Worm (Caenorhabditis elegans) whole organism, L4 larva: ENCODE results near the gene F58G1.8.

Experiments used
- D1046.2 ChIP-seq: fragments of 200-800 bp; sonication (Bioruptor generic); IDR thresholded peaks from 2 replicates; pipeline ENCODE4 v1.3.6; 2022; ENCODE audit warnings: missing genetic modification characterization, missing compliant biosample characterization
- F10B5.3 ChIP-seq: sonication (generic microtip); optimal IDR thresholded peaks from 2 replicates; lab custom pipeline; 2016; ENCODE audit warnings: mild to moderate bottlenecking, missing genetic modification characterization, missing compliant biosample characterization
- F37D6.2 ChIP-seq: sonication (generic microtip); optimal IDR thresholded peaks from 2 replicates; lab custom pipeline; 2016; ENCODE audit warnings: mild to moderate bottlenecking, missing genetic modification characterization, missing compliant biosample characterization
- R02D3.7 ChIP-seq: fragments of 150-350 bp; sonication (generic microtip); optimal IDR thresholded peaks from 3 replicates; lab custom pipeline; 2014; ENCODE audit warnings: missing biosample characterization, missing genetic modification characterization
- T26A8.4 ChIP-seq: fragments of 200-800 bp; sonication (Bioruptor generic); IDR thresholded peaks from 2 replicates; pipeline ENCODE4 v1.3.6; 2022; ENCODE audit warnings: missing genetic modification characterization, missing compliant biosample characterization
- Y105C5A.15 ChIP-seq: fragments of 200-800 bp; sonication (Bioruptor generic); IDR thresholded peaks from 2 replicates; pipeline ENCODE4 v1.3.6; 2022; ENCODE audit warnings: missing genetic modification characterization, missing compliant biosample characterization
- Y5F2A.4 ChIP-seq: fragments of 200-800 bp; sonication (Bioruptor generic); optimal IDR thresholded peaks from 2 replicates; lab custom pipeline; 2018; ENCODE audit warnings: mild to moderate bottlenecking, missing genetic modification characterization, missing compliant biosample characterization
- ZK337.2 ChIP-seq: fragments of 200-800 bp; sonication (Bioruptor generic); IDR thresholded peaks from 2 replicates; pipeline ENCODE4 v1.3.6; 2022; ENCODE audit warnings: missing genetic modification reagents, missing genetic modification characterization, missing compliant biosample characterization
- ZK546.5 ChIP-seq, 2 experiments: sonication (generic microtip); optimal IDR thresholded peaks; 2 replicates each; lab custom pipeline; 2017; ENCODE audit warnings: missing biosample characterization in 2 of 2, missing genetic modification characterization in 2 of 2
- aha-1 ChIP-seq: fragments of 150-350 bp; peaks from one replicate; lab custom pipeline; 2014; ENCODE audit warnings: missing biosample characterization, missing genetic modification characterization
- aly-2 ChIP-seq: sonication (generic microtip); optimal IDR thresholded peaks from 2 replicates; lab custom pipeline; 2018; ENCODE audit warnings: missing biosample characterization, missing genetic modification characterization
- arid-1 ChIP-seq: fragments of 200-800 bp; sonication (Bioruptor generic); conservative IDR thresholded peaks from 2 replicates; pipeline ENCODE4 v1.3.6; 2022; ENCODE audit warnings: missing genetic modification reagents, missing genetic modification characterization, missing compliant biosample characterization
- ceh-32 ChIP-seq: sonication (generic microtip); optimal IDR thresholded peaks from 2 replicates; lab custom pipeline; 2016; ENCODE audit warnings: mild to moderate bottlenecking, missing genetic modification characterization, missing compliant biosample characterization; ENCODE audit not compliant: poor library complexity
- ceh-82 ChIP-seq: sonication (generic microtip); optimal IDR thresholded peaks from 2 replicates; lab custom pipeline; 2017; ENCODE audit warnings: missing biosample characterization, missing genetic modification characterization
- cey-2 ChIP-seq: sonication (generic microtip); optimal IDR thresholded peaks from 3 replicates; lab custom pipeline; 2017; ENCODE audit warnings: missing genetic modification characterization, mild to moderate bottlenecking, missing compliant biosample characterization, antibody characterized with exemption, borderline replicate concordance; ENCODE audit not compliant: insufficient read depth
- ctbp-1 ChIP-seq: fragments of 200-800 bp; sonication (Bioruptor generic); IDR thresholded peaks from 2 replicates; pipeline ENCODE4 v1.3.6; 2022; ENCODE audit warnings: missing genetic modification reagents, missing genetic modification characterization, missing compliant biosample characterization
- daf-12 ChIP-seq: fragments of 150-350 bp; optimal IDR thresholded peaks from 2 replicates; lab custom pipeline; 2014; ENCODE audit warnings: missing biosample characterization, missing genetic modification reagents, missing genetic modification characterization
- daf-16 ChIP-seq, 3 experiments: sonication (generic microtip); optimal IDR thresholded peaks; 2 replicates each; lab custom pipeline; 2016 to 2017; ENCODE audit warnings: missing genetic modification characterization in 3 of 3, missing genetic modification reagents in 3 of 3, mild to moderate bottlenecking in 2 of 3, missing compliant biosample characterization in 2 of 3, missing biosample characterization in 1 of 3, moderate library complexity in 1 of 3
- daf-19 ChIP-seq: fragments of 200-800 bp; sonication (Bioruptor generic); conservative IDR thresholded peaks from 2 replicates; pipeline ENCODE4 v1.3.6; 2022; ENCODE audit warnings: missing genetic modification characterization, missing compliant biosample characterization
- daf-8 ChIP-seq: fragments of 200-800 bp; sonication (Bioruptor generic); IDR thresholded peaks from 2 replicates; pipeline ENCODE4 v1.3.6; 2022; ENCODE audit warnings: missing genetic modification characterization, missing compliant biosample characterization
- dmd-6 ChIP-seq: fragments of 200-800 bp; sonication (Bioruptor generic); IDR thresholded peaks from 2 replicates; pipeline ENCODE4 v1.3.6; 2022; ENCODE audit warnings: missing genetic modification reagents, missing genetic modification characterization, missing compliant biosample characterization
- dmd-9 ChIP-seq: fragments of 200-800 bp; sonication (Bioruptor generic); IDR thresholded peaks from 2 replicates; pipeline ENCODE4 v1.3.6; 2022; ENCODE audit warnings: missing genetic modification reagents, missing genetic modification characterization, missing compliant biosample characterization
- dpl-1 ChIP-seq: fragments of 150-350 bp; optimal IDR thresholded peaks from 2 replicates; lab custom pipeline; 2014; ENCODE audit warnings: missing biosample characterization, missing genetic modification reagents, missing genetic modification characterization
- fkh-10 ChIP-seq: fragments of 150-350 bp; optimal IDR thresholded peaks from 2 replicates; lab custom pipeline; 2014; ENCODE audit warnings: missing biosample characterization, missing genetic modification reagents, missing genetic modification characterization
- hif-1 ChIP-seq, 2 experiments: sonication (generic microtip); optimal IDR thresholded peaks; 2 replicates each; lab custom pipeline; 2016 to 2017; ENCODE audit warnings: missing compliant biosample characterization in 2 of 2, missing genetic modification characterization in 2 of 2, missing genetic modification reagents in 2 of 2, missing genotype in 2 of 2, mild to moderate bottlenecking in 1 of 2
- hlh-30 ChIP-seq: sonication (generic microtip); optimal IDR thresholded peaks from 2 replicates; lab custom pipeline; 2017; ENCODE audit warnings: antibody characterized with exemption, mild to moderate bottlenecking, missing genetic modification characterization, missing compliant biosample characterization; ENCODE audit not compliant: insufficient read depth
- jun-1 ChIP-seq: fragments of 150-350 bp; optimal IDR thresholded peaks from 2 replicates; lab custom pipeline; 2014; ENCODE audit warnings: missing biosample characterization, missing genetic modification reagents, missing genetic modification characterization
- lim-7 ChIP-seq: fragments of 200-800 bp; sonication (Bioruptor generic); IDR thresholded peaks from 2 replicates; pipeline ENCODE4 v1.3.6; 2022; ENCODE audit warnings: missing genetic modification characterization, missing compliant biosample characterization
- lin-1 ChIP-seq: fragments of 200-800 bp; sonication (Bioruptor generic); IDR thresholded peaks from 2 replicates; pipeline ENCODE4 v1.3.6; 2022; ENCODE audit warnings: missing genetic modification reagents, missing genetic modification characterization, missing compliant biosample characterization
- lin-29 ChIP-seq: fragments of 200-800 bp; sonication (Bioruptor generic); IDR thresholded peaks from 2 replicates; pipeline ENCODE4 v1.3.6; 2022; ENCODE audit warnings: missing genetic modification reagents, missing genetic modification characterization, missing compliant biosample characterization
- lin-38 ChIP-seq: fragments of 200-800 bp; sonication (Bioruptor generic); IDR thresholded peaks from 2 replicates; pipeline ENCODE4 v1.3.6; 2022; ENCODE audit warnings: missing genetic modification reagents, missing genetic modification characterization, missing compliant biosample characterization
- lir-3 ChIP-seq: sonication (generic microtip); optimal IDR thresholded peaks from 2 replicates; lab custom pipeline; 2016; ENCODE audit warnings: mild to moderate bottlenecking, missing genetic modification characterization, missing compliant biosample characterization
- lsy-2 ChIP-seq, 2 experiments: fragments of 150-350 bp in 1 of 2; sonication (generic microtip) in 1 of 2; optimal IDR thresholded peaks; 2 replicates each; lab custom pipeline; 2014 to 2017; ENCODE audit warnings: missing biosample characterization in 2 of 2, missing genetic modification characterization in 2 of 2
- mes-2 ChIP-seq: sonication (generic microtip); optimal IDR thresholded peaks from 2 replicates; lab custom pipeline; 2016; ENCODE audit warnings: missing genotype, mild to moderate bottlenecking, missing genetic modification characterization, missing compliant biosample characterization; ENCODE audit not compliant: poor library complexity, severe bottlenecking
- nhr-102 ChIP-seq: sonication (generic microtip); optimal IDR thresholded peaks from 2 replicates; lab custom pipeline; 2016; ENCODE audit warnings: mild to moderate bottlenecking, missing genetic modification characterization, moderate library complexity, missing compliant biosample characterization
- nhr-25 ChIP-seq: sonication (generic microtip); optimal IDR thresholded peaks from 2 replicates; lab custom pipeline; 2017; ENCODE audit warnings: missing genetic modification characterization, mild to moderate bottlenecking, missing compliant biosample characterization, antibody characterized with exemption, moderate library complexity, borderline replicate concordance; ENCODE audit not compliant: insufficient read depth
- nhr-77 ChIP-seq: fragments of 150-350 bp; optimal IDR thresholded peaks from 2 replicates; lab custom pipeline; 2014; ENCODE audit warnings: missing biosample characterization, missing genetic modification characterization
- pha-4 ChIP-seq, 2 experiments: fragments of 150-350 bp in 1 of 2; fragments of 200-800 bp in 1 of 2; sonication (Bioruptor generic) in 1 of 2; IDR thresholded peaks in 1 of 2; optimal IDR thresholded peaks in 1 of 2; 2 replicates each; pipeline versions ENCODE4 v1.3.6 to Lab custom; 2014 to 2022; ENCODE audit warnings: missing genetic modification characterization in 2 of 2, missing genetic modification reagents in 2 of 2, missing biosample characterization in 1 of 2, missing compliant biosample characterization in 1 of 2
- pqm-1 ChIP-seq: sonication (generic microtip); optimal IDR thresholded peaks from 2 replicates; lab custom pipeline; 2017; ENCODE audit warnings: missing biosample characterization, missing genetic modification characterization
- skn-1 ChIP-seq: fragments of 150-350 bp; optimal IDR thresholded peaks from 2 replicates; lab custom pipeline; 2014; ENCODE audit warnings: missing biosample characterization, missing genetic modification characterization
- spr-3 ChIP-seq: fragments of 200-800 bp; sonication (Bioruptor generic); optimal IDR thresholded peaks from 2 replicates; lab custom pipeline; 2018; ENCODE audit warnings: mild to moderate bottlenecking, missing genetic modification characterization, missing compliant biosample characterization
- tag-97 ChIP-seq: fragments of 200-800 bp; sonication (Bioruptor generic); IDR thresholded peaks from 2 replicates; pipeline ENCODE4 v1.3.6; 2022; ENCODE audit warnings: missing genetic modification characterization, missing compliant biosample characterization
- tra-1 ChIP-seq: fragments of 200-800 bp; sonication (Bioruptor generic); IDR thresholded peaks from 2 replicates; pipeline ENCODE4 v1.3.6; 2022; ENCODE audit warnings: missing genetic modification reagents, missing genetic modification characterization, missing compliant biosample characterization
- unc-130 ChIP-seq: sonication (generic microtip); optimal IDR thresholded peaks from 2 replicates; lab custom pipeline; 2016; ENCODE audit warnings: missing genetic modification reagents, missing genetic modification characterization, missing compliant biosample characterization
- unc-62 ChIP-seq, 3 experiments: fragments of 150-350 bp in 1 of 3; sonication (generic microtip); optimal IDR thresholded peaks in 2 of 3; peaks in 1 of 3; 1 replicate in 1 of 3; 2 replicates in 2 of 3; lab custom pipeline; 2014 to 2017; ENCODE audit warnings: missing biosample characterization in 3 of 3, missing genetic modification characterization in 3 of 3, missing genetic modification reagents in 3 of 3, missing genotype in 1 of 3
- vab-7 ChIP-seq: fragments of 200-800 bp; sonication (Bioruptor generic); IDR thresholded peaks from 2 replicates; pipeline ENCODE4 v1.3.6; 2022; ENCODE audit warnings: missing genetic modification reagents, missing genetic modification characterization, missing compliant biosample characterization
- zip-2 ChIP-seq: fragments of 150-350 bp; optimal IDR thresholded peaks from 2 replicates; lab custom pipeline; 2014; ENCODE audit warnings: missing biosample characterization, missing genetic modification characterization
- ztf-11 ChIP-seq: fragments of 150-350 bp; optimal IDR thresholded peaks from 2 replicates; lab custom pipeline; 2014; ENCODE audit warnings: missing biosample characterization, missing genetic modification characterization

The F58G1.8 gene

ce11 chrII:12944587-12945126 is 19.2 kb upstream of the F58G1.8 start (continued):
- TF ChIP-seq aha-1 (tag; lab: Kevin White, UChicago): peak; percentile 100
- TF ChIP-seq nhr-102: peak; percentile 96
- peak; percentile 82 for TF ChIP-seq F37D6.2 (tag; lab: Kevin White, UChicago)
- TF ChIP-seq ztf-11 (tag; lab: Kevin White, UChicago): no peak
- TF ChIP-seq lin-38 (GFP tag; lab: Robert Waterston, UW): peak; percentile 88
- no peak for TF ChIP-seq tag-97
- peak; percentile 89 for TF ChIP-seq dmd-9 (GFP tag; lab: Robert Waterston, UW)
- TF ChIP-seq ZK546.5 (tag; optimal IDR thresholded peaks at IDR 0.05; lab: Kevin White, UChicago): no peak
- peak; percentile 93 for TF ChIP-seq mes-2 (tag; lab: Kevin White, UChicago)
- TF ChIP-seq F10B5.3: peak; percentile 88
- TF ChIP-seq ctbp-1 (GFP tag; lab: Robert Waterston, UW): peak; percentile 93
- TF ChIP-seq lir-3 (tag; lab: Kevin White, UChicago): peak; percentile 82
- TF ChIP-seq spr-3 (GFP tag; lab: Kevin White, UChicago): peak; percentile 95
- peak; percentile 88 for TF ChIP-seq D1046.2 (GFP tag; lab: Robert Waterston, UW)
- peak; percentile 96 for TF ChIP-seq daf-19 (GFP tag; lab: Robert Waterston, UW)
- TF ChIP-seq fkh-10 (GFP tag; lab: Kevin White, UChicago): no peak
- peak in 1 of 2 experiments; percentile 94 for TF ChIP-seq unc-62 (GFP tag; optimal IDR thresholded peaks at IDR 0.05 in 1 of 2; lab: Kevin White, UChicago)
- no peak for TF ChIP-seq unc-62 (tag; optimal IDR thresholded peaks at IDR 0.05; lab: Kevin White, UChicago)
- TF ChIP-seq daf-16 (GFP tag; optimal IDR thresholded peaks at IDR 0.05; lab: Kevin White, UChicago): peak; percentile 88 to 91
- peak; percentile 86 for TF ChIP-seq daf-16 (tag; optimal IDR thresholded peaks at IDR 0.05; lab: Kevin White, UChicago)
- TF ChIP-seq arid-1 (GFP tag; lab: Robert Waterston, UW): peak; percentile 86
- TF ChIP-seq lin-29 (GFP tag; lab: Robert Waterston, UW): peak; percentile 68; the same call in 1 of the 2 replicates
- TF ChIP-seq skn-1: no peak
- peak; percentile 24 for TF ChIP-seq pqm-1
- peak; percentile 42 for TF ChIP-seq ZK337.2
- peak; percentile 79; the same call in 1 of the 2 replicates for TF ChIP-seq vab-7
- TF ChIP-seq Y5F2A.4: peak; percentile 49
- no peak for TF ChIP-seq ceh-82 (tag; lab: Kevin White, UChicago)
- peak; percentile 77 for TF ChIP-seq nhr-25 (tag; lab: Kevin White, UChicago)
- peak; percentile 76 to 86 for TF ChIP-seq lsy-2 (tag; optimal IDR thresholded peaks at IDR 0.05; lab: Kevin White, UChicago)
- TF ChIP-seq nhr-77 (tag; lab: Kevin White, UChicago): peak; percentile 85
- peak; percentile 99 for TF ChIP-seq T26A8.4
- TF ChIP-seq ceh-32: peak; percentile 23
- TF ChIP-seq unc-130: peak; percentile 90
- TF ChIP-seq dpl-1 (GFP tag; lab: Kevin White, UChicago): peak; percentile 72
- peak; percentile 79; the same call in 1 of the 2 replicates for TF ChIP-seq daf-8 (GFP tag; lab: Robert Waterston, UW)
- no peak for TF ChIP-seq R02D3.7
- peak; percentile 62 for TF ChIP-seq aly-2 (tag; lab: Kevin White, UChicago)
- TF ChIP-seq zip-2 (tag; lab: Kevin White, UChicago): peak; percentile 76
- peak; percentile 70 to 81 for TF ChIP-seq hif-1 (tag; optimal IDR thresholded peaks at IDR 0.05; lab: Kevin White, UChicago)
- peak; percentile 93 for TF ChIP-seq hlh-30 (tag; lab: Kevin White, UChicago)
- peak; percentile 95 for TF ChIP-seq pha-4 (GFP tag; IDR thresholded peaks at IDR 0.05; lab: Robert Waterston, UW)
- TF ChIP-seq pha-4 (tag; optimal IDR thresholded peaks at IDR 0.05; lab: Kevin White, UChicago): no peak
- TF ChIP-seq dmd-6 (GFP tag; lab: Robert Waterston, UW): peak; percentile 90; the same call in 1 of the 2 replicates
- peak; percentile 82 for TF ChIP-seq lim-7
- peak; percentile 76 for TF ChIP-seq lin-1
- TF ChIP-seq tra-1 (GFP tag; lab: Robert Waterston, UW): peak; percentile 91
- no peak for TF ChIP-seq daf-12 (tag; lab: Kevin White, UChicago)
- no peak; the same call in 1 of the 2 replicates for TF ChIP-seq Y105C5A.15 (GFP tag; lab: Robert Waterston, UW)
- no peak for TF ChIP-seq cey-2 (tag; lab: Kevin White, UChicago)
- TF ChIP-seq jun-1 (tag; lab: Kevin White, UChicago): peak; percentile 73
